Fruit fly (Drosophila melanogaster) Kc167 (cell line): Measurements from ENCODE around the gene Tango9.

ENCODE experiments used
- Sin3A ChIP-seq: fragments of >200 bp; optimal IDR thresholded peaks from 2 replicates; lab custom pipeline; 2018; ENCODE audit warnings: missing external identifiers
- h ChIP-seq: fragments of >200 bp; optimal IDR thresholded peaks from 3 replicates; lab custom pipeline; 2018; ENCODE audit warnings: missing external identifiers

DNA sequence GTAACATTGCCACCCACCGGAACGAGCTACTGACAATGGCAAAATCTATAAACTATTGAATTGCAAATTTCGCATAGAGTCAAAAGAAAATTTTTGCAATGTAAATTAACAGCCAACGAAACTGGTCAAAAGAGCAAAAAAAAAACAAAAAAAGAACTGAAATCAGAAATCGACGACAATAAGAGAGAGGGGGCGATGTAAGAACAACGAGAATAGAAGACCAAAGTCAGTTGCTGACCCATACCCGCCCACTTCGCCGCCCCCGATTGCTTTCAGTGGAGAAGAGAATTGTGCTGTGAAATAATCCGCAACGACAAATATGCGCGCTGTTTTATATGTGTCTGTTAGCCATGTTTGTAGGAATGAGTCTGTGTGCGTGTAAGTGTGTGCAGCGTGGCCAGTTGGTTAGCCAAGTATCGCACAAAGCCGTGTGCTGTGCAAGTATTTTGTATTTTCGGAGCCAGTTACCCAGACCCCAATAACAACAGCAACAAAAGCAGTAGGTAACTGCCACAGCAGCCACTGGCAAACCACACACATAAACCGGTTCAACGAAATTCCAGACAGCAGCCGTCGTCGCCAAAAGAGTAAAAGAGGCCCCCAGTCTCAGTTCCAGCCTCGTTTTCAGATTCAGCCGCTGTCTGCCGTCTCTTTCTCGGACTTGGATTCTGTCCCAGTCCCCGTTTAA, 37.1 kb downstream of the Tango9 start:
- TF ChIP-seq Sin3A: no peak
- TF ChIP-seq h (lab: Kevin White, UChicago): no peak
